Fruit fly (Drosophila melanogaster) whole organism, prepupa: ENCODE results near the gene slow.

ENCODE experiments used
- Blimp-1 ChIP-seq: fragments of 200-800 bp; sonication (Bioruptor generic); optimal IDR thresholded peaks from 3 replicates; lab custom pipeline; 2017; ENCODE audit warnings: missing biosample characterization, missing genetic modification characterization, mild to moderate bottlenecking, moderate library complexity, missing genetic modification reagents
- CG16779 ChIP-seq: fragments of 200-800 bp; sonication (Bioruptor generic); optimal IDR thresholded peaks from 3 replicates; lab custom pipeline; 2017; ENCODE audit warnings: missing biosample characterization, mild to moderate bottlenecking, missing genetic modification characterization
- CG4318 ChIP-seq: fragments of 200-800 bp; sonication (Bioruptor generic); optimal IDR thresholded peaks from 3 replicates; lab custom pipeline; 2017; ENCODE audit warnings: missing biosample characterization, mild to moderate bottlenecking, missing genetic modification characterization
- CG6854 ChIP-seq: fragments of 200-800 bp; sonication (Bioruptor generic); optimal IDR thresholded peaks from 2 replicates; lab custom pipeline; 2017; ENCODE audit warnings: missing biosample characterization, mild to moderate bottlenecking, missing genetic modification characterization
- CG7368 ChIP-seq: fragments of 200-800 bp; sonication (Bioruptor generic); optimal IDR thresholded peaks from 3 replicates; lab custom pipeline; 2016; ENCODE audit warnings: missing biosample characterization, missing genetic modification characterization
- CG8119 ChIP-seq: fragments of 200-800 bp; sonication (Bioruptor generic); IDR thresholded peaks from 3 replicates; pipeline ENCODE4 v1.3.6; 2022; ENCODE audit warnings: missing biosample characterization, missing genetic modification characterization
- Hr38 ChIP-seq: sonication (Bioruptor generic); optimal IDR thresholded peaks from 2 replicates; lab custom pipeline; 2016; ENCODE audit warnings: missing biosample characterization, missing genetic modification characterization
- Lpt ChIP-seq: fragments of 200-800 bp; sonication (Bioruptor generic); optimal IDR thresholded peaks from 3 replicates; lab custom pipeline; 2016; ENCODE audit warnings: missing biosample characterization, missing genetic modification characterization
- OdsH ChIP-seq: fragments of 200-800 bp; sonication (Bioruptor generic); optimal IDR thresholded peaks from 3 replicates; lab custom pipeline; 2016; ENCODE audit warnings: missing biosample characterization, missing genetic modification characterization
- Sox102F ChIP-seq: fragments of 200-800 bp; sonication (Bioruptor generic); optimal IDR thresholded peaks from 2 replicates; lab custom pipeline; 2016; ENCODE audit warnings: missing biosample characterization, mild to moderate bottlenecking, missing genetic modification characterization
- Sox15 ChIP-seq: fragments of 200-800 bp; sonication (Bioruptor generic); optimal IDR thresholded peaks from 3 replicates; lab custom pipeline; 2016; ENCODE audit warnings: missing biosample characterization, missing genetic modification characterization
- acj6 ChIP-seq: fragments of 200-800 bp; sonication (Bioruptor generic); optimal IDR thresholded peaks from 3 replicates; lab custom pipeline; 2016; ENCODE audit warnings: missing biosample characterization, missing genetic modification characterization
- fd85E ChIP-seq: fragments of 200-800 bp; sonication (Bioruptor generic); optimal IDR thresholded peaks from 3 replicates; lab custom pipeline; 2016; ENCODE audit warnings: missing biosample characterization, missing genetic modification characterization
- lz ChIP-seq: fragments of 200-800 bp; sonication (Bioruptor generic); optimal IDR thresholded peaks from 3 replicates; lab custom pipeline; 2016; ENCODE audit warnings: missing biosample characterization, missing genetic modification characterization

DNA sequence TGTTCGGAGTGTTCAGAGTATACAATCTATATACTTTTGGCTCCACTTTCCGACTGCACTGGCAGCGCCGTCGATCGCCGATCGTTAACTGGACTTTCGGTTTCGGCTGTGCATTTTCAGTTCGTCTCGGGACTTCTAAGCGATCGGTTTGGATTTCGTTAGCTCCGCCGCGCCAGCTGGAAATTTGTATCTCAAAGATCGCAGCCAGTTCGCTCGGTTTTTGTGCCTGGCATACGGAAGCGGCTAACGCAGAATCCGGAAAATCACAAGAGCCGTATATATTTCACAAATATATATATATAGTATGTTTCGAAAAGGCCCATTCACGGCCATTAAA lies at the start of gene slow:
- TF ChIP-seq Sox15 (GFP tag; lab: Kevin White, UChicago), result no peak
- TF ChIP-seq lz (GFP tag; lab: Kevin White, UChicago), result no peak
- peak; percentile 0 for TF ChIP-seq CG6854
- no peak for TF ChIP-seq acj6
- no peak for TF ChIP-seq Hr38 (GFP tag; lab: Kevin White, UChicago)
- TF ChIP-seq CG4318 (GFP tag; lab: Kevin White, UChicago), result no peak
- TF ChIP-seq fd85E (GFP tag; lab: Kevin White, UChicago), result no peak
- TF ChIP-seq Sox102F, result no peak
- TF ChIP-seq CG16779 (tag; lab: Kevin White, UChicago), result no peak
- TF ChIP-seq CG8119 (GFP tag; lab: Robert Waterston, UW), result no peak
- TF ChIP-seq OdsH, result no peak
- TF ChIP-seq CG7368 (GFP tag; lab: Kevin White, UChicago), result no peak
- TF ChIP-seq Blimp-1, result peak; percentile 94
- TF ChIP-seq Lpt (GFP tag; lab: Kevin White, UChicago), result no peak
